Fruit fly (Drosophila melanogaster) whole organism, embryonic: ENCODE measurements around the gene Pcyt1.
A peak's percentile ranks its signal among the peaks of the same experiment; 100 is the strongest.

Experiments used
- CG10462 ChIP-seq: fragments of 200-800 bp; sonication (Bioruptor generic); optimal IDR thresholded peaks from 2 replicates; lab custom pipeline; 2016; ENCODE audit warnings: missing biosample characterization, missing genetic modification characterization
- CG11093 ChIP-seq: fragments of 200-800 bp; sonication (Bioruptor generic); IDR thresholded peaks from 3 replicates; pipeline ENCODE4 v1.3.6; 2022; ENCODE audit warnings: missing biosample characterization, missing genetic modification characterization
- CG11398 ChIP-seq: fragments of 200-800 bp; sonication (Bioruptor generic); optimal IDR thresholded peaks from 2 replicates; lab custom pipeline; 2016; ENCODE audit warnings: missing biosample characterization, missing genetic modification characterization
- CG12219 ChIP-seq: fragments of 200-800 bp; sonication (Bioruptor generic); optimal IDR thresholded peaks from 3 replicates; lab custom pipeline; 2018; ENCODE audit warnings: missing biosample characterization, mild to moderate bottlenecking, missing genetic modification characterization
- CG14050 ChIP-seq: fragments of 200-800 bp; sonication (Bioruptor generic); IDR thresholded peaks from 3 replicates; pipeline ENCODE4 v1.3.6; 2022; ENCODE audit warnings: missing biosample characterization, missing genetic modification characterization
- CG17568 ChIP-seq: fragments of 200-800 bp; sonication (Bioruptor generic); optimal IDR thresholded peaks from 2 replicates; lab custom pipeline; 2018; ENCODE audit warnings: missing biosample characterization, mild to moderate bottlenecking, missing genetic modification characterization, moderate library complexity
- CG18476 ChIP-seq: fragments of 200-800 bp; sonication (Bioruptor generic); optimal IDR thresholded peaks from 2 replicates; lab custom pipeline; 2016; ENCODE audit warnings: missing biosample characterization, mild to moderate bottlenecking, missing genetic modification characterization
- CG2116 ChIP-seq: fragments of 200-800 bp; sonication (Bioruptor generic); optimal IDR thresholded peaks from 3 replicates; lab custom pipeline; 2018; ENCODE audit warnings: missing biosample characterization, mild to moderate bottlenecking, missing genetic modification characterization
- CG2875 ChIP-seq: fragments of 200-800 bp; sonication (Bioruptor generic); optimal IDR thresholded peaks from 2 replicates; lab custom pipeline; 2017; ENCODE audit warnings: missing biosample characterization, mild to moderate bottlenecking, missing genetic modification characterization, missing genetic modification reagents
- CG3065 ChIP-seq: fragments of 200-800 bp; sonication (Bioruptor generic); optimal IDR thresholded peaks from 2 replicates; lab custom pipeline; 2016; ENCODE audit warnings: missing biosample characterization, missing genetic modification characterization
- CG33557 ChIP-seq: fragments of 200-800 bp; sonication (Bioruptor generic); optimal IDR thresholded peaks from 2 replicates; lab custom pipeline; 2019; ENCODE audit warnings: missing biosample characterization, mild to moderate bottlenecking, missing genetic modification characterization, moderate library complexity
- CG3726 ChIP-seq: fragments of 200-800 bp; sonication (Bioruptor generic); IDR thresholded peaks from 3 replicates; pipeline ENCODE4, ENCODE4 v1.3.6; 2022; ENCODE audit warnings: missing biosample characterization, missing genetic modification characterization
- CG6854 ChIP-seq: fragments of 200-800 bp; sonication (Bioruptor generic); optimal IDR thresholded peaks from 3 replicates; lab custom pipeline; 2017; ENCODE audit warnings: missing biosample characterization, mild to moderate bottlenecking, missing genetic modification characterization
- CG7271 ChIP-seq: fragments of 200-800 bp; sonication (Bioruptor generic); optimal IDR thresholded peaks from 2 replicates; lab custom pipeline; 2018; ENCODE audit warnings: missing biosample characterization, mild to moderate bottlenecking, missing genetic modification characterization, moderate library complexity
- CG8924 ChIP-seq: fragments of 200-800 bp; optimal IDR thresholded peaks from 3 replicates; lab custom pipeline; 2019; ENCODE audit warnings: missing biosample characterization, mild to moderate bottlenecking, missing genetic modification characterization, moderate library complexity
- CG9797 ChIP-seq: fragments of 200-800 bp; sonication (Bioruptor generic); optimal IDR thresholded peaks from 3 replicates; lab custom pipeline; 2018; ENCODE audit warnings: missing biosample characterization, mild to moderate bottlenecking, missing genetic modification characterization
- CG9817 ChIP-seq: fragments of 200-800 bp; sonication (Bioruptor generic); optimal IDR thresholded peaks from 2 replicates; lab custom pipeline; 2018; ENCODE audit warnings: missing biosample characterization, mild to moderate bottlenecking, missing genetic modification characterization, moderate library complexity
- Chrac-16 ChIP-seq: fragments of 200-800 bp; sonication (Bioruptor generic); optimal IDR thresholded peaks from 3 replicates; lab custom pipeline; 2016; ENCODE audit warnings: missing biosample characterization, missing genetic modification characterization
- Dll ChIP-seq: fragments of 200-800 bp; sonication (Bioruptor generic); IDR thresholded peaks from 4 replicates; pipeline ENCODE4 v1.3.6; 2022; ENCODE audit warnings: missing biosample characterization, missing genetic modification characterization; ENCODE audit not compliant: partially characterized antibody
- Dref ChIP-seq: fragments of 200-800 bp; sonication (Bioruptor generic); IDR thresholded peaks from 2 replicates; pipeline ENCODE4 v1.3.6; 2022; ENCODE audit warnings: missing biosample characterization, missing genetic modification characterization
- E2f2 ChIP-seq: fragments of 200-800 bp; sonication (Bioruptor generic); IDR thresholded peaks from 2 replicates; pipeline ENCODE4 v1.3.6; 2022; ENCODE audit warnings: missing biosample characterization, missing genetic modification characterization
- Ets97D ChIP-seq: fragments of 200-800 bp; sonication (Bioruptor generic); optimal IDR thresholded peaks from 3 replicates; lab custom pipeline; 2016; ENCODE audit warnings: missing biosample characterization, missing genetic modification characterization
- GATAe ChIP-seq: fragments of 200-800 bp; sonication (Bioruptor generic); conservative IDR thresholded peaks from 2 replicates; pipeline ENCODE4 v1.3.6; 2022; ENCODE audit warnings: missing biosample characterization, missing genetic modification characterization
- H15 ChIP-seq: fragments of 200-800 bp; sonication (Bioruptor generic); IDR thresholded peaks from 3 replicates; pipeline ENCODE4 v1.3.6; 2022; ENCODE audit warnings: missing biosample characterization, missing genetic modification characterization
- Hmx ChIP-seq: fragments of 200-800 bp; sonication (Bioruptor generic); optimal IDR thresholded peaks from 2 replicates; lab custom pipeline; 2016; ENCODE audit warnings: missing biosample characterization, missing genetic modification characterization
- Pdp1 ChIP-seq, 2 experiments: fragments of 200-800 bp; sonication (Bioruptor generic); optimal IDR thresholded peaks; 3 replicates each; lab custom pipeline; 2016; ENCODE audit warnings: missing biosample characterization in 2 of 2, missing genetic modification characterization in 2 of 2, mild to moderate bottlenecking in 1 of 2, moderate library complexity in 1 of 2
- Rx ChIP-seq: fragments of 200-800 bp; sonication (Bioruptor generic); IDR thresholded peaks from 2 replicates; pipeline ENCODE4 v1.3.6; 2022; ENCODE audit warnings: missing biosample characterization, missing genetic modification characterization
- Scr ChIP-seq: fragments of 200-800 bp; sonication (Bioruptor generic); IDR thresholded peaks from 2 replicates; pipeline ENCODE4 v1.3.6; 2022; ENCODE audit warnings: missing biosample characterization, missing genetic modification characterization; ENCODE audit not compliant: partially characterized antibody
- amos ChIP-seq: fragments of 200-800 bp; sonication (Bioruptor generic); IDR thresholded peaks from 2 replicates; pipeline ENCODE4 v1.3.6; 2022; ENCODE audit warnings: missing biosample characterization, missing genetic modification characterization; ENCODE audit not compliant: partially characterized antibody
- bab2 ChIP-seq: fragments of 200-800 bp; sonication (Bioruptor generic); optimal IDR thresholded peaks from 2 replicates; lab custom pipeline; 2016; ENCODE audit warnings: missing biosample characterization, missing genetic modification characterization
- bowl ChIP-seq: fragments of 200-800 bp; sonication (Bioruptor generic); IDR thresholded peaks from 2 replicates; pipeline ENCODE4 v1.3.6; 2022; ENCODE audit warnings: missing biosample characterization, missing genetic modification characterization
- ci ChIP-seq: fragments of 200-800 bp; sonication (Bioruptor generic); IDR thresholded peaks from 3 replicates; pipeline ENCODE4 v1.3.6; 2022; ENCODE audit warnings: missing biosample characterization, missing genetic modification characterization
- dmrt11E ChIP-seq: fragments of 200-800 bp; sonication (Bioruptor generic); optimal IDR thresholded peaks from 3 replicates; lab custom pipeline; 2018; ENCODE audit warnings: missing biosample characterization, mild to moderate bottlenecking, missing genetic modification characterization, moderate library complexity
- fd3F ChIP-seq: fragments of 200-800 bp; sonication (Bioruptor generic); optimal IDR thresholded peaks from 2 replicates; lab custom pipeline; 2018; ENCODE audit warnings: missing biosample characterization, mild to moderate bottlenecking, missing genetic modification characterization, moderate library complexity
- fd64A ChIP-seq: fragments of 200-800 bp; sonication (Bioruptor generic); optimal IDR thresholded peaks from 3 replicates; lab custom pipeline; 2018; ENCODE audit warnings: missing biosample characterization, mild to moderate bottlenecking, missing genetic modification characterization
- gcm2 ChIP-seq: fragments of 200-800 bp; sonication (Bioruptor generic); optimal IDR thresholded peaks from 2 replicates; lab custom pipeline; 2016; ENCODE audit warnings: missing biosample characterization, missing genetic modification characterization
- gem ChIP-seq: fragments of 200-800 bp; sonication (Bioruptor generic); optimal IDR thresholded peaks from 2 replicates; lab custom pipeline; 2019; ENCODE audit warnings: missing biosample characterization, mild to moderate bottlenecking, missing genetic modification characterization, moderate library complexity
- gfzf ChIP-seq: fragments of 200-800 bp; sonication (Bioruptor generic); optimal IDR thresholded peaks from 2 replicates; lab custom pipeline; 2016; ENCODE audit warnings: missing biosample characterization, mild to moderate bottlenecking, missing genetic modification characterization, moderate library complexity
- hbn ChIP-seq: fragments of 200-800 bp; sonication (Bioruptor generic); IDR thresholded peaks from 2 replicates; pipeline ENCODE4 v1.3.6; 2022; ENCODE audit warnings: missing biosample characterization, missing genetic modification characterization; ENCODE audit not compliant: partially characterized antibody
- her ChIP-seq: fragments of 200-800 bp; sonication (Bioruptor generic); optimal IDR thresholded peaks from 2 replicates; lab custom pipeline; 2016; ENCODE audit warnings: missing biosample characterization, missing genetic modification characterization
- kni ChIP-seq: fragments of 200-800 bp; sonication (Bioruptor generic); optimal IDR thresholded peaks from 3 replicates; lab custom pipeline; 2017; ENCODE audit warnings: mild to moderate bottlenecking, missing biosample characterization, missing genetic modification reagents, missing genetic modification characterization
- mld ChIP-seq: fragments of 200-800 bp; sonication (Bioruptor generic); IDR thresholded peaks from 3 replicates; pipeline ENCODE4 v1.3.6; 2022; ENCODE audit warnings: missing biosample characterization, missing genetic modification characterization; ENCODE audit not compliant: partially characterized antibody
- nmo ChIP-seq: fragments of 200-800 bp; sonication (Bioruptor generic); optimal IDR thresholded peaks from 2 replicates; lab custom pipeline; 2018; ENCODE audit warnings: missing biosample characterization, mild to moderate bottlenecking, missing genetic modification characterization, moderate library complexity
- peb ChIP-seq: fragments of 200-800 bp; sonication (Bioruptor generic); IDR thresholded peaks from 2 replicates; pipeline ENCODE4 v1.3.6; 2022; ENCODE audit warnings: missing biosample characterization, missing genetic modification characterization
- pita ChIP-seq: fragments of 200-800 bp; sonication (Bioruptor generic); optimal IDR thresholded peaks from 2 replicates; lab custom pipeline; 2017; ENCODE audit warnings: missing biosample characterization, mild to moderate bottlenecking, missing genetic modification characterization
- rib ChIP-seq: fragments of 200-800 bp; sonication (Bioruptor generic); IDR thresholded peaks from 2 replicates; pipeline ENCODE4 v1.3.6; 2022; ENCODE audit warnings: missing biosample characterization, missing genetic modification characterization
- run ChIP-seq: fragments of 200-800 bp; sonication (Bioruptor generic); optimal IDR thresholded peaks from 3 replicates; lab custom pipeline; 2018; ENCODE audit warnings: missing biosample characterization, mild to moderate bottlenecking, missing genetic modification characterization
- slou ChIP-seq: fragments of 200-800 bp; sonication (Bioruptor generic); optimal IDR thresholded peaks from 3 replicates; lab custom pipeline; 2016; ENCODE audit warnings: missing biosample characterization, missing genetic modification characterization
- trh ChIP-seq: fragments of 200-800 bp; sonication (Bioruptor generic); optimal IDR thresholded peaks from 2 replicates; lab custom pipeline; 2016; ENCODE audit warnings: missing biosample characterization, missing genetic modification characterization
- ttk ChIP-seq: fragments of 200-800 bp; sonication (Bioruptor generic); IDR thresholded peaks from 2 replicates; pipeline ENCODE4 v2.1.2; 2022; ENCODE audit warnings: missing biosample characterization, missing genetic modification characterization
- zen2 ChIP-seq: fragments of 200-800 bp; sonication (Bioruptor generic); IDR thresholded peaks from 3 replicates; pipeline ENCODE4 v1.3.6; 2022; ENCODE audit warnings: missing biosample characterization, missing genetic modification characterization; ENCODE audit not compliant: partially characterized antibody

Gene Pcyt1

DNA sequence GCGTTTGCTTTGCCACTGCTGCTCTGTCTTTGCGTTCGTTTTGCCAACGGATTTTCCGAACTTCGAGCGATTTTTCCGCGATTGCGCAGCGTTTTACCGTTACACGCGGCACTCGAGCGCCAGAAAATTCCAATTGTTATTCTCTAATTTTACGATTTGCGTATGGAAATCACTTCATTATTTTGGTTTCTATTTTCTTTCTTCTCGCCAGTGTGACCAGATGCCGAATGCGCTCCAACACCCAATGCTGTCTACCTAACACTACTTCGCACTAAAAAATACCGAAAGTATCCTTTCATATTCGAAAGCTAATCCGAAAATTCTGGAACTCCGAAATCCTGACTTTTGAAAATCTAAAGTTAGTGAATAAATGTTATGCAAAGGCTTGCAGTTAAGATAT is 49.5 kb upstream of the Pcyt1 start, which contains the start of gene CG12084 (continued):
- no peak for TF ChIP-seq gem (tag; lab: Kevin White, UChicago)
- no peak for TF ChIP-seq mld (GFP tag; lab: Robert Waterston, UW)
- TF ChIP-seq CG10462 (GFP tag; lab: Kevin White, UChicago), result no peak
- peak; percentile 27 for TF ChIP-seq Ets97D
- TF ChIP-seq Pdp1 (GFP tag; optimal IDR thresholded peaks at IDR 0.05; lab: Kevin White, UChicago), result peak in 1 of 2 experiments; percentile 29
- TF ChIP-seq Dref (GFP tag; lab: Robert Waterston, UW), result no peak
- no peak for TF ChIP-seq Dll (GFP tag; lab: Robert Waterston, UW)
- no peak for TF ChIP-seq Rx (GFP tag; lab: Robert Waterston, UW)
- TF ChIP-seq fd3F (GFP tag; lab: Kevin White, UChicago), result no peak
- TF ChIP-seq trh, result no peak
- no peak for TF ChIP-seq CG8924 (tag; lab: Kevin White, UChicago)
- TF ChIP-seq CG6854, result peak; percentile 20
- TF ChIP-seq rib (GFP tag; lab: Robert Waterston, UW), result no peak
- peak; percentile 96 for TF ChIP-seq gfzf
- no peak for TF ChIP-seq zen2
- no peak for TF ChIP-seq CG14050 (GFP tag; lab: Robert Waterston, UW)
- TF ChIP-seq her (GFP tag; lab: Kevin White, UChicago), result peak; percentile 13
- TF ChIP-seq Hmx (GFP tag; lab: Kevin White, UChicago), result no peak
- TF ChIP-seq H15 (GFP tag; lab: Robert Waterston, UW), result no peak
- no peak for TF ChIP-seq ttk (GFP tag; lab: Robert Waterston, UW)
- TF ChIP-seq CG3065 (GFP tag; lab: Kevin White, UChicago), result no peak
- TF ChIP-seq CG2116 (GFP tag; lab: Kevin White, UChicago), result no peak
- peak; percentile 87 for TF ChIP-seq CG9797 (GFP tag; lab: Kevin White, UChicago)
- TF ChIP-seq CG12219 (GFP tag; lab: Kevin White, UChicago), result no peak
- no peak for TF ChIP-seq CG17568 (GFP tag; lab: Kevin White, UChicago)
- peak; percentile 26 for TF ChIP-seq nmo
- TF ChIP-seq hbn (GFP tag; lab: Robert Waterston, UW), result no peak
- TF ChIP-seq CG9817 (tag; lab: Kevin White, UChicago), result no peak
- no peak for TF ChIP-seq pita (GFP tag; lab: Kevin White, UChicago)
- TF ChIP-seq Scr (GFP tag; lab: Robert Waterston, UW), result peak; percentile 25
- no peak for TF ChIP-seq CG7271 (tag; lab: Kevin White, UChicago)
- TF ChIP-seq CG18476 (GFP tag; lab: Kevin White, UChicago), result no peak
- TF ChIP-seq bowl (GFP tag; lab: Robert Waterston, UW), result no peak
- no peak for TF ChIP-seq CG2875 (GFP tag; lab: Kevin White, UChicago)
- no peak for TF ChIP-seq bab2 (GFP tag; lab: Kevin White, UChicago)
- 0 out of 2 replicates have a peak, but pooled peaks have one; percentile 19 for TF ChIP-seq amos (GFP tag; lab: Robert Waterston, UW)
- TF ChIP-seq kni (GFP tag; lab: Kevin White, UChicago), result no peak
- TF ChIP-seq run (tag; lab: Kevin White, UChicago), result no peak
- TF ChIP-seq ci (GFP tag; lab: Robert Waterston, UW), result no peak; the same call in 2 of the 3 replicates
- no peak for TF ChIP-seq fd64A (GFP tag; lab: Kevin White, UChicago)
- TF ChIP-seq GATAe (GFP tag; lab: Robert Waterston, UW), result no peak
- TF ChIP-seq Chrac-16 (GFP tag; lab: Kevin White, UChicago), result no peak
- no peak for TF ChIP-seq CG3726
- no peak for TF ChIP-seq CG33557
- TF ChIP-seq gcm2 (GFP tag; lab: Kevin White, UChicago), result no peak
- no peak for TF ChIP-seq CG11398 (GFP tag; lab: Kevin White, UChicago)
- peak; percentile 36 for TF ChIP-seq E2f2 (GFP tag; lab: Robert Waterston, UW)
- TF ChIP-seq dmrt11E (tag; lab: Kevin White, UChicago), result no peak
- TF ChIP-seq slou (GFP tag; lab: Kevin White, UChicago), result no peak
- no peak for TF ChIP-seq peb (GFP tag; lab: Robert Waterston, UW)
- TF ChIP-seq CG11093, result no peak
